Worm (Caenorhabditis elegans) whole organism, L1 larva: Measurements from ENCODE around the gene F19F10.3.
"Not testable (repeated sequence)": the region's sequence is repeated elsewhere in the genome, so short reads cannot be mapped to it uniquely, and the experiment has no call there.

Experiments used
- Y116A8C.19 ChIP-seq: sonication (generic microtip); optimal IDR thresholded peaks from 2 replicates; lab custom pipeline; 2016; ENCODE audit warnings: missing compliant biosample characterization, missing genetic modification characterization, borderline replicate concordance
- ama-1 ChIP-seq: fragments of 150-350 bp; optimal IDR thresholded peaks from 2 replicates; lab custom pipeline; 2014
- fkh-10 ChIP-seq: sonication (generic microtip); optimal IDR thresholded peaks from 2 replicates; lab custom pipeline; 2017; ENCODE audit warnings: missing biosample characterization, missing genetic modification reagents, missing genetic modification characterization
- pqm-1 ChIP-seq: sonication (generic microtip); optimal IDR thresholded peaks from 3 replicates; lab custom pipeline; 2017; ENCODE audit warnings: missing biosample characterization, missing genetic modification characterization
- snpc-4 ChIP-seq: fragments of 150-350 bp; optimal IDR thresholded peaks from 2 replicates; lab custom pipeline; 2014; ENCODE audit warnings: missing biosample characterization, missing genetic modification characterization

DNA sequence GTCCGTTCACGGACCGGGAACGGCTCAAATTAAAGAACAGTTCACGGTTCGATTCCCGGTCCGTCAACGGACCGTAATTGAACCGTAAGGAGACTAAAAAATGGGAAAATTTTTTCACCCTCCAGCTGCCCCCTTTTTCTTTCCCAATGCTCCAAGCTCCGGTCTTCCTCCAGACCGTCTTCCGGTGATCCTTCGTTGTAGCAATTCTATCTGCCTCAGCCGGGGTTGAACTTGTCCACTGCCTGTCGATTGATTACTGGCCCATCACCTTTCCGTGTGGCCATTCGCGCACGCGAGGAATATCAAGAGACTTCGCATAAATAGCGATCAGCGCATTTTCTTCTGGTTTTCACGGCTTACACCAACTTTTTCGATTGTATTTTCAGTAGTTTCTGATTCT, 3.4 kb upstream of the F19F10.3 start:
- not testable (repeated sequence) for TF ChIP-seq pqm-1 (tag; lab: Kevin White, UChicago); snpc-4; fkh-10; ama-1 (lab: Kevin White, UChicago); Y116A8C.19 (tag; lab: Kevin White, UChicago)
